Worm (Caenorhabditis elegans) whole organism, dauer: ENCODE measurements around the gene col-125.

Experiments used
- unc-62 ChIP-seq: sonication (generic microtip); optimal IDR thresholded peaks from 2 replicates; lab custom pipeline; 2017; ENCODE audit warnings: missing biosample characterization, missing genetic modification reagents, missing genetic modification characterization

The col-125 gene

ce11 chrIV:11269483-11269882 is 44.2 kb downstream of the col-125 start:
- TF ChIP-seq unc-62: no peak

DNA sequence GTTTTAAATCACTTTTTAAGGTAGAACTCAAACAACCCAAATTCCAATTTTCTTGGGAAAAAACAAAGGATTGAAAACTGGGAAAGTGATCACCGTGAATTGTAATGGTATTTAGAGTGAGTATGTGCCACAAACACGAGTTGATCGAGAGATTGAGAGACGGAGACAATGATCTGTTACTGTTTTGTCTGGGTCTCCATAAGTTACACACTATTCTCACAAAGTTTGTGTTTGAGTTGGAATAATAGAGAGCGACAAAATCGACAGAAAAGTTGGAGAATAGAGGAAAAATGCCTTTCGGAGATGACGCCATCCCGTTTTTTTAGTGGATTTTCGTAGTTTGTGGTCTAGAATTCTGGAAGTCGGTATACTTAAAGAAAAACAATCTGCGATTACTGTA is 46.0 kb downstream of the col-125 start, which contains the start of gene nhr-7:
Gene nhr-7 (minus strand): TSS at position 101 of the 400 bp plus-strand sequence.
- TF ChIP-seq unc-62: no peak

DNA sequence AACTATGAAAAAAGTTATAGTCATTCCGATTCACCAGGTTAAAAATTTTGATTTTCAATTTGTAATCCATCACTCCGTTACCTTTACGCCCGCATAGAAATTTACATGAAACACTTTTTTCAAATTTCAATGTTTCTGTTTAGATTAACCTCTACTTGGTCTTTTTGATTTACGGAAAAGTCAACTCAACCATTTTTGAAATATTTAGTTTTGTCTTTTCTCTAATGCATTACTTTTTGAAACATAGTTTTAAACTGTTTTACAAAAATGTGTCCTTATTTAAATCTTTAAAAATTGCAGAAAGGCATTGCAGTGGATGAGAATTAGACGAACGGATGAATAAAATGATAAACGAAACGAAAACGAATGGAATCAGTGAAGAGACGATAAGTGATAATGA is 47.8 kb downstream of the col-125 start, which contains the start of gene gtl-2:
Gene gtl-2 (plus strand): TSS at position 301 of the 400 bp plus-strand sequence.
- TF ChIP-seq unc-62: no peak

DNA sequence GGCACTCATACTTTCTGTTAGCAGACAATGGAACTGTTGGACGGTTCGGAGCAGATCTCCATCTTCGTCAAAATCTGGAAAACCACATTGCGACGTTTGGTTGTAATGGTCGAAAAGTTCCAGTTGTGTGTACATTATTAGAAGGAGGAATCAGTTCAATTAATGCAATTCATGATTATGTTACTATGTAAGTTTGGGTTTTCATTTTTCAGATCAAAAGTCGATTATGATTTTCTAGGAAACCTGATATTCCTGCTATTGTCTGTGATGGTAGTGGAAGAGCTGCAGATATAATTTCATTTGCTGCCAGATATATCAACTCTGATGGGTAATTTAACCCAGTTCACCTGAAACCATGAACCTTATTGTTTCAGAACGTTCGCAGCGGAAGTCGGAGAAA is 50.7 kb downstream of the col-125 start:
- no peak for TF ChIP-seq unc-62
